Fruit fly (Drosophila melanogaster) whole organism, embryonic: Measurements from ENCODE around the gene PXo.

Experiments
- Bgb ChIP-seq: fragments of 200-800 bp; sonication (Bioruptor generic); IDR thresholded peaks from 2 replicates; pipeline ENCODE4 v1.3.6; 2022; ENCODE audit warnings: missing biosample characterization, missing genetic modification characterization; ENCODE audit not compliant: partially characterized antibody
- CG10431 ChIP-seq: fragments of 200-800 bp; sonication (Bioruptor generic); optimal IDR thresholded peaks from 3 replicates; lab custom pipeline; 2018; ENCODE audit warnings: missing biosample characterization, mild to moderate bottlenecking, missing genetic modification characterization
- CG10565 ChIP-seq: fragments of 200-800 bp; sonication (Bioruptor generic); optimal IDR thresholded peaks from 3 replicates; lab custom pipeline; 2016; ENCODE audit warnings: missing biosample characterization, mild to moderate bottlenecking, missing genetic modification characterization
- CG11696 ChIP-seq: fragments of 200-800 bp; sonication (Bioruptor generic); IDR thresholded peaks from 2 replicates; pipeline ENCODE4 v1.3.6; 2022; ENCODE audit warnings: missing biosample characterization, missing genetic modification characterization
- CG12391 ChIP-seq: fragments of 200-800 bp; sonication (Bioruptor generic); optimal IDR thresholded peaks from 3 replicates; lab custom pipeline; 2018; ENCODE audit warnings: missing biosample characterization, mild to moderate bottlenecking, missing genetic modification characterization, moderate library complexity
- CG13424 ChIP-seq: fragments of 200-800 bp; sonication (Bioruptor generic); optimal IDR thresholded peaks from 2 replicates; lab custom pipeline; 2019; ENCODE audit warnings: missing biosample characterization, mild to moderate bottlenecking, missing genetic modification characterization, moderate library complexity
- CG15479 ChIP-seq: fragments of 200-800 bp; sonication (Bioruptor generic); optimal IDR thresholded peaks from 3 replicates; lab custom pipeline; 2019; ENCODE audit warnings: missing biosample characterization, mild to moderate bottlenecking, missing genetic modification characterization, moderate library complexity
- CG18619 ChIP-seq: fragments of 200-800 bp; sonication (Bioruptor generic); optimal IDR thresholded peaks from 3 replicates; lab custom pipeline; 2017; ENCODE audit warnings: missing biosample characterization, mild to moderate bottlenecking, missing genetic modification characterization
- CG18764 ChIP-seq: fragments of 200-800 bp; sonication (Bioruptor generic); optimal IDR thresholded peaks from 3 replicates; lab custom pipeline; 2016; ENCODE audit warnings: missing biosample characterization, missing genetic modification characterization
- CG2199 ChIP-seq: fragments of 200-800 bp; sonication (Bioruptor generic); IDR thresholded peaks from 3 replicates; pipeline ENCODE4 v1.3.6; 2022; ENCODE audit warnings: missing biosample characterization, missing genetic modification characterization
- CG2678 ChIP-seq: fragments of 200-800 bp; sonication (Bioruptor generic); optimal IDR thresholded peaks from 3 replicates; lab custom pipeline; 2019; ENCODE audit warnings: missing biosample characterization, mild to moderate bottlenecking, missing genetic modification characterization, moderate library complexity
- CG30020 ChIP-seq: fragments of 200-800 bp; optimal IDR thresholded peaks from 2 replicates; lab custom pipeline; 2019; ENCODE audit warnings: missing biosample characterization, mild to moderate bottlenecking, missing genetic modification characterization, moderate library complexity
- CG3838 ChIP-seq: fragments of 200-800 bp; sonication (Bioruptor generic); optimal IDR thresholded peaks from 3 replicates; lab custom pipeline; 2016; ENCODE audit warnings: missing biosample characterization, missing genetic modification characterization
- CG4404 ChIP-seq: fragments of 200-800 bp; sonication (Bioruptor generic); IDR thresholded peaks from 2 replicates; pipeline ENCODE4 v1.3.6; 2022; ENCODE audit warnings: missing biosample characterization, missing genetic modification characterization
- CG6175 ChIP-seq: fragments of 200-800 bp; sonication (Bioruptor generic); IDR thresholded peaks from 3 replicates; pipeline ENCODE4 v1.3.6; 2022; ENCODE audit warnings: missing biosample characterization, missing genetic modification characterization
- CG6654 ChIP-seq: fragments of 200-800 bp; sonication (Bioruptor generic); optimal IDR thresholded peaks from 2 replicates; lab custom pipeline; 2017; ENCODE audit warnings: missing biosample characterization, mild to moderate bottlenecking, missing genetic modification characterization
- CG6813 ChIP-seq: fragments of 200-800 bp; sonication (Bioruptor generic); optimal IDR thresholded peaks from 2 replicates; lab custom pipeline; 2017; ENCODE audit warnings: missing biosample characterization, missing genetic modification characterization, mild to moderate bottlenecking, moderate library complexity, missing genetic modification reagents
- CG8478 ChIP-seq: fragments of >200 bp; optimal IDR thresholded peaks from 2 replicates; lab custom pipeline; 2018
- CG8924 ChIP-seq: fragments of 200-800 bp; optimal IDR thresholded peaks from 3 replicates; lab custom pipeline; 2019; ENCODE audit warnings: missing biosample characterization, mild to moderate bottlenecking, missing genetic modification characterization, moderate library complexity
- D19A ChIP-seq: fragments of 200-800 bp; optimal IDR thresholded peaks from 3 replicates; lab custom pipeline; 2019; ENCODE audit warnings: missing biosample characterization, mild to moderate bottlenecking, missing genetic modification characterization, moderate library complexity
- Gug ChIP-seq: fragments of 200-800 bp; sonication (Bioruptor generic); IDR thresholded peaks from 4 replicates; pipeline ENCODE4 v1.3.6; 2022; ENCODE audit warnings: missing biosample characterization, missing genetic modification characterization
- HLHmδ ChIP-seq: fragments of 200-800 bp; sonication (Bioruptor generic); optimal IDR thresholded peaks from 2 replicates; lab custom pipeline; 2018; ENCODE audit warnings: missing biosample characterization, mild to moderate bottlenecking, missing genetic modification characterization, moderate library complexity
- HmgD ChIP-seq: fragments of 200-800 bp; sonication (Bioruptor generic); optimal IDR thresholded peaks from 3 replicates; lab custom pipeline; 2016; ENCODE audit warnings: missing biosample characterization, missing genetic modification characterization
- Mrtf ChIP-seq: fragments of 200-800 bp; sonication (Bioruptor generic); IDR thresholded peaks from 3 replicates; pipeline ENCODE4 v1.3.6; 2022; ENCODE audit warnings: missing biosample characterization, missing genetic modification characterization
- NC2β ChIP-seq: fragments of 200-800 bp; sonication (Bioruptor generic); optimal IDR thresholded peaks from 2 replicates; lab custom pipeline; 2016; ENCODE audit warnings: missing biosample characterization, missing genetic modification characterization
- Oli ChIP-seq: fragments of 200-800 bp; sonication (Bioruptor generic); optimal IDR thresholded peaks from 2 replicates; lab custom pipeline; 2018; ENCODE audit warnings: missing biosample characterization, mild to moderate bottlenecking, missing genetic modification characterization, moderate library complexity
- Opbp ChIP-seq: fragments of 200-800 bp; sonication (Bioruptor generic); IDR thresholded peaks from 3 replicates; pipeline ENCODE4 v1.3.6; 2022; ENCODE audit warnings: missing biosample characterization, missing genetic modification characterization; ENCODE audit not compliant: partially characterized antibody
- Optix ChIP-seq: fragments of 200-800 bp; sonication (Bioruptor generic); IDR thresholded peaks from 3 replicates; pipeline ENCODE4 v1.3.6; 2022; ENCODE audit warnings: missing biosample characterization, missing genetic modification characterization
- Ssrp ChIP-seq: fragments of 200-800 bp; sonication (Bioruptor generic); optimal IDR thresholded peaks from 2 replicates; lab custom pipeline; 2018; ENCODE audit warnings: missing biosample characterization, mild to moderate bottlenecking, missing genetic modification characterization, moderate library complexity
- Xrp1 ChIP-seq: fragments of 200-800 bp; sonication (Bioruptor generic); IDR thresholded peaks from 2 replicates; pipeline ENCODE4 v1.3.6; 2022; ENCODE audit warnings: missing biosample characterization, missing genetic modification characterization
- cas ChIP-seq: fragments of 200-800 bp; sonication (Bioruptor generic); IDR thresholded peaks from 2 replicates; pipeline ENCODE4 v1.3.6; 2022; ENCODE audit warnings: missing biosample characterization, missing genetic modification characterization
- chinmo ChIP-seq: fragments of 200-800 bp; sonication (Bioruptor generic); IDR thresholded peaks from 4 replicates; pipeline ENCODE4 v1.3.6; 2022; ENCODE audit warnings: missing biosample characterization, missing genetic modification characterization; ENCODE audit not compliant: partially characterized antibody
- chm ChIP-seq: fragments of 200-800 bp; sonication (Bioruptor generic); IDR thresholded peaks from 2 replicates; pipeline ENCODE4 v1.3.6; 2022; ENCODE audit warnings: missing biosample characterization, missing genetic modification characterization
- ci ChIP-seq: fragments of 200-800 bp; sonication (Bioruptor generic); IDR thresholded peaks from 3 replicates; pipeline ENCODE4 v1.3.6; 2022; ENCODE audit warnings: missing biosample characterization, missing genetic modification characterization
- disco-r ChIP-seq: fragments of 200-800 bp; sonication (Bioruptor generic); optimal IDR thresholded peaks from 2 replicates; lab custom pipeline; 2016; ENCODE audit warnings: missing biosample characterization, missing genetic modification characterization
- fru ChIP-seq: fragments of >200 bp; optimal IDR thresholded peaks from 2 replicates; lab custom pipeline; 2017
- gfzf ChIP-seq: fragments of 200-800 bp; sonication (Bioruptor generic); optimal IDR thresholded peaks from 2 replicates; lab custom pipeline; 2016; ENCODE audit warnings: missing biosample characterization, mild to moderate bottlenecking, missing genetic modification characterization, moderate library complexity
- jing ChIP-seq: fragments of 200-800 bp; sonication (Bioruptor generic); optimal IDR thresholded peaks from 2 replicates; lab custom pipeline; 2018; ENCODE audit warnings: missing biosample characterization, mild to moderate bottlenecking, missing genetic modification characterization
- klu ChIP-seq: fragments of 200-800 bp; sonication (Bioruptor generic); IDR thresholded peaks from 2 replicates; pipeline ENCODE4 v1.3.6; 2022; ENCODE audit warnings: missing biosample characterization, missing genetic modification characterization
- knrl ChIP-seq: fragments of 200-800 bp; sonication (Bioruptor generic); IDR thresholded peaks from 3 replicates; pipeline ENCODE4 v1.3.6; 2022; ENCODE audit warnings: missing biosample characterization, missing genetic modification characterization; ENCODE audit not compliant: partially characterized antibody
- nom ChIP-seq: fragments of 200-800 bp; sonication (Bioruptor generic); optimal IDR thresholded peaks from 2 replicates; lab custom pipeline; 2017; ENCODE audit warnings: missing biosample characterization, missing genetic modification characterization, mild to moderate bottlenecking, moderate library complexity, missing genetic modification reagents
- otp ChIP-seq: fragments of 200-800 bp; sonication (Bioruptor generic); IDR thresholded peaks from 3 replicates; pipeline ENCODE4, ENCODE4 v1.3.6; 2022; ENCODE audit warnings: missing biosample characterization, missing genetic modification characterization
- pfk ChIP-seq: fragments of 200-800 bp; sonication (Bioruptor generic); optimal IDR thresholded peaks from 2 replicates; lab custom pipeline; 2018; ENCODE audit warnings: missing biosample characterization, mild to moderate bottlenecking, missing genetic modification characterization, moderate library complexity
- pros ChIP-seq: fragments of 200-800 bp; sonication (Bioruptor generic); optimal IDR thresholded peaks from 3 replicates; lab custom pipeline; 2019; ENCODE audit warnings: missing biosample characterization, mild to moderate bottlenecking, missing genetic modification characterization, moderate library complexity
- pzg ChIP-seq: fragments of 200-800 bp; sonication (Bioruptor generic); optimal IDR thresholded peaks from 3 replicates; lab custom pipeline; 2018; ENCODE audit warnings: missing biosample characterization, mild to moderate bottlenecking, missing genetic modification characterization, moderate library complexity
- row ChIP-seq: fragments of 200-800 bp; sonication (Bioruptor generic); IDR thresholded peaks from 3 replicates; pipeline ENCODE4 v1.3.6; 2022; ENCODE audit warnings: missing biosample characterization, missing genetic modification characterization
- salm ChIP-seq: fragments of 200-800 bp; sonication (Bioruptor generic); optimal IDR thresholded peaks from 2 replicates; lab custom pipeline; 2018; ENCODE audit warnings: missing biosample characterization, mild to moderate bottlenecking, missing genetic modification characterization
- sens-2 ChIP-seq: fragments of 200-800 bp; sonication (Bioruptor generic); IDR thresholded peaks from 2 replicates; pipeline ENCODE4 v1.3.6; 2022; ENCODE audit warnings: missing biosample characterization, missing genetic modification characterization
- trh ChIP-seq: fragments of 200-800 bp; sonication (Bioruptor generic); optimal IDR thresholded peaks from 2 replicates; lab custom pipeline; 2016; ENCODE audit warnings: missing biosample characterization, missing genetic modification characterization
- wek ChIP-seq: fragments of 200-800 bp; sonication (Bioruptor generic); optimal IDR thresholded peaks from 3 replicates; lab custom pipeline; 2018; ENCODE audit warnings: missing biosample characterization, mild to moderate bottlenecking, missing genetic modification characterization, moderate library complexity
- yki ChIP-seq: fragments of >200 bp; optimal IDR thresholded peaks from 3 replicates; lab custom pipeline; 2018
- zen2 ChIP-seq: fragments of 200-800 bp; sonication (Bioruptor generic); IDR thresholded peaks from 3 replicates; pipeline ENCODE4 v1.3.6; 2022; ENCODE audit warnings: missing biosample characterization, missing genetic modification characterization; ENCODE audit not compliant: partially characterized antibody

The PXo gene

dm6 chr3L:5950467-5950866 lies 29.4 kb upstream of the PXo start, which contains the start of gene Egfrap (continued):
- TF ChIP-seq Bgb (GFP tag; lab: Robert Waterston, UW) (no peak), HLHmδ (no peak), wek (GFP tag; lab: Kevin White, UChicago) (no peak), CG8924 (tag; lab: Kevin White, UChicago) (no peak), CG30020 (tag; lab: Kevin White, UChicago) (no peak), CG18764 (GFP tag; lab: Kevin White, UChicago) (no peak), CG10431 (GFP tag; lab: Kevin White, UChicago) (no peak), pzg (GFP tag; lab: Kevin White, UChicago) (no peak), CG12391 (tag; lab: Kevin White, UChicago) (no peak), D19A (no peak), CG6654 (GFP tag; lab: Kevin White, UChicago) (no peak), pfk (no peak), CG8478 (no peak), chinmo (GFP tag; lab: Robert Waterston, UW) (no peak), CG6175 (GFP tag; lab: Robert Waterston, UW) (0 out of 3 replicates have a peak, but pooled peaks have one; percentile 39), Opbp (GFP tag; lab: Robert Waterston, UW) (no peak), fru (no peak), Ssrp (tag; lab: Kevin White, UChicago) (no peak), CG2199 (GFP tag; lab: Robert Waterston, UW) (0 out of 3 replicates have a peak, but pooled peaks have one; percentile 40), Gug (no peak), chm (GFP tag; lab: Robert Waterston, UW) (peak; percentile 49; the same call in 1 of the 2 replicates), CG3838 (GFP tag; lab: Kevin White, UChicago) (peak; percentile 94), CG10565 (GFP tag; lab: Kevin White, UChicago) (no peak), gfzf (GFP tag; lab: Kevin White, UChicago) (no peak), cas (GFP tag; lab: Robert Waterston, UW) (no peak), ci (peak; percentile 57; the same call in 1 of the 3 replicates), HmgD (GFP tag; lab: Kevin White, UChicago) (no peak), CG2678 (tag; lab: Kevin White, UChicago) (no peak), disco-r (GFP tag; lab: Kevin White, UChicago) (no peak), trh (GFP tag; lab: Kevin White, UChicago) (no peak), CG18619 (GFP tag; lab: Kevin White, UChicago) (no peak), zen2 (GFP tag; lab: Robert Waterston, UW) (0 out of 3 replicates have a peak, but pooled peaks have one; percentile 20), otp (GFP tag; lab: Robert Waterston, UW) (no peak), yki (no peak), sens-2 (GFP tag; lab: Robert Waterston, UW) (no peak), jing (GFP tag; lab: Kevin White, UChicago) (no peak), Mrtf (no peak), nom (peak; percentile 4), row (no peak), NC2β (GFP tag; lab: Kevin White, UChicago) (no peak), Optix (GFP tag; lab: Robert Waterston, UW) (no peak), pros (no peak), Oli (tag; lab: Kevin White, UChicago) (no peak), salm (no peak), CG6813 (GFP tag; lab: Kevin White, UChicago) (no peak), CG11696 (no peak), CG15479 (GFP tag; lab: Kevin White, UChicago) (no peak), CG13424 (tag; lab: Kevin White, UChicago) (no peak), knrl (no peak), Xrp1 (GFP tag; lab: Robert Waterston, UW) (no peak), CG4404 (GFP tag; lab: Robert Waterston, UW) (no peak), klu (GFP tag; lab: Robert Waterston, UW) (no peak)
